Fruit fly (Drosophila melanogaster): ENCODE measurements around the gene CG34011.

Gene CG34011

DNA sequence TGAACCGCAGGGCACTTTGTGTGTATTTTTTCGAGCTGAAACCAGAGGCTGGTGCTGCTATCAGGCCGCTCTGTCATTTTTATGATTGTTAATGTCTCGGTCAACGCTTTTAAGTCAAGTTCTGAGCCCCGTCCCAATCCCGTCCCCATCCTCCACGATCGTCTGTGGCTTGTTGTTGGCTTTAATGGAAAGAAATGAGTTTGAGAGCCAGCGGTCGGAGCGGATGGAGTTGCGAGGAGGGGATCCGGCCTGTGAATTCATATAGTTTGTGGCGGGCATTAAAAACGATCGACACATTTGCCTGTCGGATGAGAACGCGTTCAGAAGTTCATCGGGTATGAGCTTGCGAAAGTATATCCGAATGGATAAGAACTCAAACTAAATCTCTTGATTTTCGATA, 29.4 kb downstream of the CG34011 start, which contains the start of gene CG11029:
Gene CG11029 (plus strand): TSS at position 301 of the 400 bp plus-strand sequence.
- TF ChIP-seq Vsx2 (GFP tag; optimal IDR thresholded peaks at IDR 0.05; ENCODE audit: partially characterized antibody) (no peak), Dfd (GFP tag; optimal IDR thresholded peaks at IDR 0.05) (no peak), Hr78 (GFP tag; optimal IDR thresholded peaks at IDR 0.05) (no peak), Sp1 (GFP tag; optimal IDR thresholded peaks at IDR 0.05) (no peak), fru (GFP tag; optimal IDR thresholded peaks at IDR 0.05) (no peak), OdsH (GFP tag; optimal IDR thresholded peaks at IDR 0.05) (no peak), dl (GFP tag; optimal IDR thresholded peaks at IDR 0.05; ENCODE audit: insufficient read depth in 1 of 2, partially characterized antibody in 2 of 2) (no peak), ey (GFP tag; optimal IDR thresholded peaks at IDR 0.05) (no peak), Abd-B (GFP tag; optimal IDR thresholded peaks at IDR 0.05) (no peak), Mio (GFP tag; optimal IDR thresholded peaks at IDR 0.05) (no peak), jim (GFP tag; optimal IDR thresholded peaks at IDR 0.05) (no peak), usp (GFP tag; optimal IDR thresholded peaks at IDR 0.05) (no peak), tai (GFP tag; optimal IDR thresholded peaks at IDR 0.05) (no peak), CG9705 (GFP tag; optimal IDR thresholded peaks at IDR 0.05) (no peak), dmrt93B (GFP tag; optimal IDR thresholded peaks at IDR 0.05) (no peak), Hnf4 (GFP tag; optimal IDR thresholded peaks at IDR 0.05) (no peak), h (GFP tag; optimal IDR thresholded peaks at IDR 0.05) (no peak)

DNA sequence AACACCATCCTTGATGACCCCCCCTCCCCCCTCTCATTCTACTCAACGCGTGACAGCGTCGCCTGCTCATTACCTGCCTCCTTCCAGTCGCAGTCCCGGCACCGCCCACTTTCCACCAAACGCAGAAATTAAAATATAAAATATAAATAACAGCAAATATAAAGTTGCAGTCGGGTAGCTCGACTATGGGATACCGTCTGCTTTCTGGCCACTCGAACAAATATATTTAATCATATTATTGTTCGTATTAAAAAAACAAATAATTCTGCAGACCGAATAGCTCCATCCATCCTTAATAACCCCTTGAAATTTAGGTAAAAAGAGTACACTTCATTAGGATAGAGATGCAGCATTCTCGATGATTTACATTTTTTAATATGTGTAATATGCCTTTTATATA, 31.7 kb downstream of the CG34011 start:
- no peak for TF ChIP-seq psq (GFP tag; optimal IDR thresholded peaks at IDR 0.05)
- no peak for TF ChIP-seq GATAd (GFP tag; optimal IDR thresholded peaks at IDR 0.05)
- no peak for TF ChIP-seq Hr83 (GFP tag; optimal IDR thresholded peaks at IDR 0.05; ENCODE audit: poor library complexity, severe bottlenecking)
- no peak for TF ChIP-seq CG32264 (GFP tag; optimal IDR thresholded peaks at IDR 0.05)
- no peak for TF ChIP-seq Dif (GFP tag; optimal IDR thresholded peaks at IDR 0.05; ENCODE audit: partially characterized antibody)
- TF ChIP-seq Abd-B (GFP tag; optimal IDR thresholded peaks at IDR 0.05) = no peak
- TF ChIP-seq rgr (GFP tag; optimal IDR thresholded peaks at IDR 0.05) = no peak
- TF ChIP-seq tai (GFP tag; optimal IDR thresholded peaks at IDR 0.05) = no peak
- TF ChIP-seq sv (GFP tag; optimal IDR thresholded peaks at IDR 0.05) = no peak
- TF ChIP-seq OdsH (GFP tag; optimal IDR thresholded peaks at IDR 0.05) = no peak
- no peak for TF ChIP-seq HLH106 (tag; optimal IDR thresholded peaks at IDR 0.05)
- no peak for TF ChIP-seq jim (GFP tag; optimal IDR thresholded peaks at IDR 0.05)
- TF ChIP-seq CG9705 (GFP tag; optimal IDR thresholded peaks at IDR 0.05) = no peak
- no peak for TF ChIP-seq CrebA (GFP tag; optimal IDR thresholded peaks at IDR 0.05; ENCODE audit: borderline replicate concordance)
- TF ChIP-seq brk (GFP tag; optimal IDR thresholded peaks at IDR 0.05) = no peak
- no peak for TF ChIP-seq N (GFP tag; optimal IDR thresholded peaks at IDR 0.05)

DNA sequence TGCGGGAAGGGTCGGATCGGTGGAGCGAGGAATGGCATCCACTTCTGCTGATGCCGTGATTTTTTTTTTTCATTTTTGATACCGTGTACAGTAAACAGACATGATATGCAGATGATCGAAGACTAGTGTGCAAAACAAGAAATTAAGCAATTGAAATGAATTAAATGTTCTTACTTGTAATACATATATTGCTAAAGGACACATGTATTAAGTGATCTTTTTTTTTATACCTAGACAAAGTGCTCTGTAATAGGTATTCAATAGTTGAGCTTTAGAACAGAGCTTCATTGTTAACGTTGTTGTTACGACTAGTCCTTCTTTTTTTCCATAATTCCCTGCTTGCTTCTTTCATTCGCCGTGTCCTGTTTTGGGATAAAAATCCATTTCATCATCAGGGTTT, 34.9 kb downstream of the CG34011 start:
- TF ChIP-seq ey (GFP tag; optimal IDR thresholded peaks at IDR 0.05) (peak; percentile 40), jim (GFP tag; optimal IDR thresholded peaks at IDR 0.05) (no peak), br (GFP tag; optimal IDR thresholded peaks at IDR 0.05) (peak; percentile 28), Vsx2 (GFP tag; optimal IDR thresholded peaks at IDR 0.05; ENCODE audit: partially characterized antibody) (no peak), lola (GFP tag; optimal IDR thresholded peaks at IDR 0.05) (no peak), rgr (GFP tag; optimal IDR thresholded peaks at IDR 0.05) (peak; percentile 33), CG9705 (GFP tag; optimal IDR thresholded peaks at IDR 0.05) (no peak), Sp1 (GFP tag; optimal IDR thresholded peaks at IDR 0.05) (peak; percentile 24), Dif (GFP tag; optimal IDR thresholded peaks at IDR 0.05; ENCODE audit: partially characterized antibody) (no peak), fru (GFP tag; optimal IDR thresholded peaks at IDR 0.05) (peak; percentile 55), OdsH (GFP tag; optimal IDR thresholded peaks at IDR 0.05) (peak; percentile 38), h (GFP tag; optimal IDR thresholded peaks at IDR 0.05) (peak; percentile 50), Dfd (GFP tag; optimal IDR thresholded peaks at IDR 0.05) (no peak), psq (GFP tag; optimal IDR thresholded peaks at IDR 0.05) (peak; percentile 42), Hr78 (GFP tag; optimal IDR thresholded peaks at IDR 0.05) (no peak), HLH106 (tag; optimal IDR thresholded peaks at IDR 0.05) (peak; percentile 31), woc (GFP tag; optimal IDR thresholded peaks at IDR 0.05) (peak; percentile 50), foxo (GFP tag; optimal IDR thresholded peaks at IDR 0.05) (peak in 1 of 2 experiments; percentile 28)

- TF ChIP-seq h (GFP tag; optimal IDR thresholded peaks at IDR 0.05) (no peak), OdsH (GFP tag; optimal IDR thresholded peaks at IDR 0.05) (no peak), Hnf4 (GFP tag; optimal IDR thresholded peaks at IDR 0.05) (no peak), Dif (GFP tag; optimal IDR thresholded peaks at IDR 0.05; ENCODE audit: partially characterized antibody) (no peak), Sp1 (GFP tag; optimal IDR thresholded peaks at IDR 0.05) (no peak), dmrt93B (GFP tag; optimal IDR thresholded peaks at IDR 0.05) (no peak), brk (GFP tag; optimal IDR thresholded peaks at IDR 0.05) (no peak)
Measured at dm6 chr2L:5765139-5765538, 48.6 kb downstream of the CG34011 start.
